Worm (Caenorhabditis elegans): ENCODE measurements around the gene srz-95.

The srz-95 gene

DNA sequence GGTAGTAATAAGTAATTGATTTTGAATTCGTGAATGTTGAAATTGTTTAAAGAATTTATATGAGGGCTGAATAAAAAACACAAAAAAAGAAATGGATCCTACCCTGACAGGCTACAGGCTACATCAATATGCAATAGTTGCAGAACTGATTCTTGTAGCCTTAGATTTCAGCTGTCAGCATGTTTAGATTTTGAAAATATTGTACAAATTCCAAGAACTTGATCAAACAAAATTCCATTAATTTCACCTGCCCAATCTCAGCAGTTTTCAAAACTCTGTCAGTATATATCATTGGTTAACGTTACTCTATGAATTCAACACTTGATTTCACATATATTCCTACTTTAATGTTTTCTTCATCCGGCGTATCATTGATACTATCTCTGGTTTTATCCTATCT, 38.6 kb downstream of the srz-95 start:
- TF ChIP-seq tbx-11 (GFP tag; IDR thresholded peaks at IDR 0.05) (no peak), hmbx-1 (tag; optimal IDR thresholded peaks at IDR 0.05) (no peak), ceh-36 (tag; optimal IDR thresholded peaks at IDR 0.05) (no peak), ceh-13 (GFP tag; optimal IDR thresholded peaks at IDR 0.05) (no peak), ama-1 (optimal IDR thresholded peaks at IDR 0.05) (no peak), hnd-1 (tag; optimal IDR thresholded peaks at IDR 0.05) (no peak), flt-1 (GFP tag; IDR thresholded peaks at IDR 0.05) (no peak), F13C5.2 (tag; optimal IDR thresholded peaks at IDR 0.05) (no peak), sea-1 (GFP tag; conservative IDR thresholded peaks at IDR 0.05) (no peak), pes-1 (GFP tag; IDR thresholded peaks at IDR 0.05) (no peak), ets-7 (tag; optimal IDR thresholded peaks at IDR 0.05) (no peak), tra-4 (tag; optimal IDR thresholded peaks at IDR 0.05) (no peak), hmg-4 (GFP tag; optimal IDR thresholded peaks at IDR 0.05) (no peak), tbx-37 (GFP tag; conservative IDR thresholded peaks at IDR 0.05) (no peak), aly-1 (tag; optimal IDR thresholded peaks at IDR 0.05) (no peak)

DNA sequence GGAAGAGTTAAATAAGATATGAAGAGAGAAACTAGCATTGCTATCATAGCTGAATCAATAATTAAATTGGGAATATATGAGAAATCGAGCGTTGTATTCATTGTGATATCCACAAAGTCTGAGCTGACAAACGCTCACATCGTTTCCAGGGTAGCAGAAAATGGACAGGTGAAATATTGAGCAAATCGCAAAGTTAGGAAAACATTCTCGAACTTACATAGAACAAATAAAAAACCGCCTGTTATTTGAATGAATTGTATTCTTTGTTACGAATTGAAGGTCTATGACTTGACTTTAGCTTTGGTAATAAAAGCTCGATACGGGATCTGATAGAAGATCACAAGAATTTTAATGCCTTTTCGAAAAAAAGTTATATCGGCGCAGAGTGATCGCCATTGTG, 44.0 kb downstream of the srz-95 start, which contains the start of gene srz-94:
srz-94 (minus strand) TSS at position 101 of the 400 bp plus-strand sequence.
- TF ChIP-seq hnd-1 (tag; optimal IDR thresholded peaks at IDR 0.05) (no peak), scrt-1 (GFP tag; IDR thresholded peaks at IDR 0.05) (no peak)

DNA sequence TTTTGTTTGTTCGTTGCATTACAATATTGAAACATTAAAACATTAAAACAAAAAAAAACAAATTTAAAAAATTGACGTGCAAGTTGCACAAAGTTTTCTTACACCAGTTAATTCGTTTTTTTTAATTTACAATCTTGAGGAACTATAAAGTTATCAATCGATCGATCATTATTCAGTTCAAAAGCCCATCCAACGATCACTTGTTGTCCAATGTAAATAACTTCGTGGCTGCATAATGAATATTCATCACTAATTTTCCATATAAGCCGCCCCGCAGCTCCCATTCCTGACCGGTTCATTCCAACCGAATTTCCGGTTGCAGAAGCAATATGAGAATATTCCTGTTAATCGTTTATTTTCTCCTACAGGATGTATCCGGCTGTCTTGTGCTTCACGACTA, 50.4 kb downstream of the srz-95 start, which contains the start of gene hpo-33:
hpo-33 (plus strand) TSS at position 301 of the 400 bp plus-strand sequence.
- TF ChIP-seq sea-1 (GFP tag; conservative IDR thresholded peaks at IDR 0.05): no peak
- no peak for TF ChIP-seq B0310.2 (tag; optimal IDR thresholded peaks at IDR 0.05)
- no peak for TF ChIP-seq pes-1 (GFP tag; IDR thresholded peaks at IDR 0.05)
- no peak for TF ChIP-seq scrt-1 (GFP tag; IDR thresholded peaks at IDR 0.05)
- no peak for TF ChIP-seq ceh-13 (GFP tag; optimal IDR thresholded peaks at IDR 0.05)
- no peak for TF ChIP-seq hnd-1 (tag; optimal IDR thresholded peaks at IDR 0.05)
- no peak for TF ChIP-seq flt-1 (GFP tag; IDR thresholded peaks at IDR 0.05)
- TF ChIP-seq F13C5.2 (tag; optimal IDR thresholded peaks at IDR 0.05): no peak
- no peak for TF ChIP-seq ets-7 (tag; optimal IDR thresholded peaks at IDR 0.05)
- TF ChIP-seq hmbx-1 (tag; optimal IDR thresholded peaks at IDR 0.05): no peak

All from whole organism, early embryonic.